Worm (Caenorhabditis elegans): ENCODE data around the gene Y49F6B.19.

The Y49F6B.19 gene

DNA sequence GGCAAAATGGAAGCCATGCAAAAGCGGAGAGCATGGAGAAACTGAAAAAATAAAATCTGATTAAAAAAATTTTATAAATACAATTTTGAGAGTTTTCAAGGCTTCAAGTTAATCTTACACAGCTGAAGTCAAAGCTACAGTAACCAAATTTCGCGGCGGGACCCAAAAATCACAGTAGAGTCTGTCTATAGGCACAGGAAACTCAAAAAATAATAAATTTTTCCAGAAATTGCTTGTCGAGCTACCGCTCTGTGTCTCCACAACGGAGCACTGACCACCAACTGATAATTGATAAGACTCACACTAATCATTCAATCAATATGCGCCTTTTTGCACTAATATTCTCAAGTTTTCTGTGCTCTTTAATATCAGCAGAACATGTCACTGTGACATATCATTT lies 38.2 kb upstream of the Y49F6B.19 start, which contains the start of gene W10G11.19:
W10G11.19 (plus strand) TSS at position 301 of the 400 bp plus-strand sequence.
- TF ChIP-seq ceh-13 (GFP tag; optimal IDR thresholded peaks at IDR 0.05) (no peak), flt-1 (GFP tag; IDR thresholded peaks at IDR 0.05) (no peak), scrt-1 (GFP tag; IDR thresholded peaks at IDR 0.05) (no peak), pes-1 (GFP tag; IDR thresholded peaks at IDR 0.05) (no peak)

DNA sequence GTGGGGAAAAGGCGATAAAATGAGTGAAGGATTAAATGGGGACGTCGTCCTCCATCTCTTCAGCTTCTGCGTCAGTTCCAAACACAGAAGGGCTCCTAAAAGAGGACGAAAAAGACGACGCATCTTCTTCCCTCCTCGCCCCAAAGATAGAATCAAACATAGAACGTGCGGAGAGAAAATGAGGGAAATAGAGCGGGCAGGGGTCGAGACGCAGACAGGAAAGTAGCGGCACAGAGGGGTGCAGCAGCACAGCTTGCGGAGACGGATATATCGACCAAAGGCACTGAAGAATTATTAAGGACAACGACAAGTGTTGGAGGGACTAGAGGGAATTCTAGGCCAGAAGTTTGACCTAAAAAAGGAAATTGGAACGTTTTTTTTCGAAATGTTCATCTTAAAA lies 35.1 kb upstream of the Y49F6B.19 start:
- peak; percentile 54 for TF ChIP-seq hmg-4 (GFP tag; optimal IDR thresholded peaks at IDR 0.05)
- TF ChIP-seq ama-1 (optimal IDR thresholded peaks at IDR 0.05), result no peak
- TF ChIP-seq hnd-1 (tag; optimal IDR thresholded peaks at IDR 0.05), result no peak
- TF ChIP-seq tbx-37 (GFP tag; conservative IDR thresholded peaks at IDR 0.05), result 0 out of 2 replicates have a peak, but pooled peaks have one; percentile 6

DNA sequence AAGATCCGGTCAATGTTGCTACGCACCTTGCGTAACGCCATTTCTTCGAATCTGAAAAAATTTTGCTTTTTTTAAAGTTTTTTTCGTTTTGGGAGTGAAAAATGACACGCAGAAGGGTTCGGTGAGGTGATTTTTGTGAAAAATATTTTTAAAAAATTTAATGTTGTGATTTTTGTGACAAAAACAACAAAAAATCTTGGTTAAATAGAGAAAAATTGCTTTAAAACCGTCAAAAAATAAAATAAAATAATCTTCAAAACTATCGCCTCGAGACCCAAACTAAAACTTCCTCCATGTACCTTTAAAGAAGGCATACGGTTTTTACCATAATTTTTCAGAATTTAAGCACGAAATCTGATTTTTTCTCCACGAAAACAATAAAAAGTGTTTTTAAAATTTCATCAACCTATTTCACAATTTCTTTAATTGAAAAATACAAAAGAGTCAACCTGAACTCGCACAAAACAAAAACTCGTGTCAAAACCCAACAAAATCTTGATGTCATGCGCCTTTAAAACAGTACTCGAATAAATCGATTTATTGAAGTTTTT lies 34.3 kb upstream of the Y49F6B.19 start, which contains the start of gene apd-3:
apd-3 (minus strand) TSS at position 51 of the 551 bp plus-strand sequence.
- no peak for TF ChIP-seq scrt-1 (GFP tag; IDR thresholded peaks at IDR 0.05)

DNA sequence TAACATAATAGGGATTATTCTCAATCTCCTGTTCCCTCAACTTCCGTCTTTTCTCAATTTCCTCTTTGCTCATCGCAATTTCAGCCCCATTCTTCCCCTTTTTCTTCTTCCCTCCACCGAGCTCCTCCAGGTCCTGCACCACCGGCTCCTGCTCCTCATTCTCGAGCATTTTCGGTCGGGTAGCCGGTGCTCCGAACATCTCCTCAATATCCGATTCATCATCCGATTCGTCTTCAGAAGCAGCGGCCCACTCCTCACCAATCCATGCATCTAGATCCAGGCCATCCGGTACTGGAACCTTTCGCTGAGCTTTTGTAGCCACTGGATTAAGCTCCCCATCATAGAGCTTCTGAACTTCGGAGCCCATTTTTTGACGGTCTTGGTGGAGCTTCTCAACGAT lies 28.0 kb upstream of the Y49F6B.19 start:
- TF ChIP-seq hmbx-1 (tag; optimal IDR thresholded peaks at IDR 0.05) (no peak), tbx-37 (GFP tag; conservative IDR thresholded peaks at IDR 0.05) (no peak), aly-1 (tag; optimal IDR thresholded peaks at IDR 0.05) (no peak), sea-1 (GFP tag; conservative IDR thresholded peaks at IDR 0.05) (no peak), F13C5.2 (tag; optimal IDR thresholded peaks at IDR 0.05) (no peak)

DNA sequence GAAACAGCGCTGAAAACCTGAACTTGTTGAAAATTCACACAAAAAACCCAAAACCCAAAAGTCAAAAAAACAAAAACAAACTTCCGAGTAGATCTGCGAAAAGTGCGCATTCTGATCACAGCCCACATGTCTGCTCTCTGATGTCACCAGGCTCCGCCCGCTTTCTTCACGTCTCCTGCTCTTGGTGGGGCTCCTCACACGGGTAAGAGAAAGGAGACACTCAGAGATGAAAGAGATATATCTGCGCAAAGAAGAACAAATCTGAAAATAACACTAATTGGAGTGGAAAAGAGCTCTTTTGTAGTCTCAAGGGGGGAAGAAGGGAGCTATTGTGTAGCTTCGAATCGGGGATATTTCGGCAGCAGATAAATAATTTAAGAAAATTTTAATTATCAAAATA lies 16.1 kb upstream of the Y49F6B.19 start, which contains the start of gene ncs-6:
ncs-6 (minus strand) TSS at position 261 of the 400 bp plus-strand sequence.
- TF ChIP-seq tbx-37 (GFP tag; conservative IDR thresholded peaks at IDR 0.05) (no peak), ceh-13 (GFP tag; optimal IDR thresholded peaks at IDR 0.05) (no peak), hmbx-1 (tag; optimal IDR thresholded peaks at IDR 0.05) (no peak), pes-1 (GFP tag; IDR thresholded peaks at IDR 0.05) (no peak), aly-1 (tag; optimal IDR thresholded peaks at IDR 0.05) (no peak), tbx-11 (GFP tag; IDR thresholded peaks at IDR 0.05) (no peak), ama-1 (optimal IDR thresholded peaks at IDR 0.05) (no peak), ceh-36 (tag; optimal IDR thresholded peaks at IDR 0.05) (no peak), ets-7 (tag; optimal IDR thresholded peaks at IDR 0.05) (no peak), flt-1 (GFP tag; IDR thresholded peaks at IDR 0.05) (no peak), hnd-1 (tag; optimal IDR thresholded peaks at IDR 0.05) (no peak), tra-4 (tag; optimal IDR thresholded peaks at IDR 0.05) (no peak), B0310.2 (tag; optimal IDR thresholded peaks at IDR 0.05) (no peak), F13C5.2 (tag; optimal IDR thresholded peaks at IDR 0.05) (no peak), sea-1 (GFP tag; conservative IDR thresholded peaks at IDR 0.05) (no peak), hmg-4 (GFP tag; optimal IDR thresholded peaks at IDR 0.05) (no peak), scrt-1 (GFP tag; IDR thresholded peaks at IDR 0.05) (no peak)

DNA sequence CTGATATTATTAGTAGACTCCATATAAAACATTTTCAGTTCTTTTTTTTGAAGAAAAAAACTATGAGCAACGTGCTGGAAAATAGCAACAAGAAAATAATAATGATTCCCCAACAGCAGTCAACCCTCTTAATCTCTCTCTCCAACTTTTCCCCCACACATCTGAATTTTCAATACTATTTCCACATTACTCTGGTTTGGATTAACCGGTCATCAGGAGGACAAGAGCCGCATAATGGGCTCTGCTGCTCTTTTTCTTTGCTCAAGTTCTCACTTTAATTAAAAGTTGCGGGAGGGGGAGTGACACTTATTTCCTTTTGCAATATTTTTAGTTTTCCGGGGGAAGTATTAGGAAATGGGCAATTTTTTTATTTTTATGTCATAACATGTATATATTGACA lies 15.3 kb upstream of the Y49F6B.19 start:
- no peak for TF ChIP-seq sea-1 (GFP tag; conservative IDR thresholded peaks at IDR 0.05)
- TF ChIP-seq ets-7 (tag; optimal IDR thresholded peaks at IDR 0.05), result no peak
- TF ChIP-seq ceh-36 (tag; optimal IDR thresholded peaks at IDR 0.05), result no peak
- TF ChIP-seq aly-1 (tag; optimal IDR thresholded peaks at IDR 0.05), result no peak
- TF ChIP-seq flt-1 (GFP tag; IDR thresholded peaks at IDR 0.05), result no peak
- no peak for TF ChIP-seq ceh-13 (GFP tag; optimal IDR thresholded peaks at IDR 0.05)
- TF ChIP-seq hmg-4 (GFP tag; optimal IDR thresholded peaks at IDR 0.05), result no peak
- TF ChIP-seq F13C5.2 (tag; optimal IDR thresholded peaks at IDR 0.05), result no peak
- no peak for TF ChIP-seq tbx-37 (GFP tag; conservative IDR thresholded peaks at IDR 0.05)
- no peak for TF ChIP-seq pes-1 (GFP tag; IDR thresholded peaks at IDR 0.05)

DNA sequence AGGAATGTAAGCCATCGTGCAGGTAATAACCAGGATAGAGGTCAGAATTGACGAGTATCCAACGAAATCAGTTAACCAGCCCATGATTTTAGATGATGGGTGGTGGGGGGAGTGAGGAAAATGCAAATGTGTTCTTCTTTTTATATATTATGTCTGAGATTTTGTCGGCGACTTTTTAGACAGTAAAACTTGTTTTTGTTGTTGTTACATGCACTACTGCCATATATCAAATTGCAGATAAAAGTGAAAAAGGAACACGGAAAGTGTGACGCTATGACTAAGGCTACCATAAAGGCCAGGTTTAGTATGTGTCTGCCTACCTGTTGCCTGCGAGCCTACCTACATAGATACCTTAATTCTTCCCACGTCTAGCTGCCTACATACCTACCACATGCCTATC lies 12.0 kb upstream of the Y49F6B.19 start, which contains the start of gene col-72:
col-72 (minus strand) TSS at position 101 of the 400 bp plus-strand sequence.
- no peak for TF ChIP-seq ama-1 (optimal IDR thresholded peaks at IDR 0.05)
- no peak for TF ChIP-seq B0310.2 (tag; optimal IDR thresholded peaks at IDR 0.05)
- no peak for TF ChIP-seq pes-1 (GFP tag; IDR thresholded peaks at IDR 0.05)
- no peak for TF ChIP-seq ets-7 (tag; optimal IDR thresholded peaks at IDR 0.05)
- TF ChIP-seq tbx-37 (GFP tag; conservative IDR thresholded peaks at IDR 0.05), result no peak
- TF ChIP-seq scrt-1 (GFP tag; IDR thresholded peaks at IDR 0.05), result no peak
- TF ChIP-seq ceh-13 (GFP tag; optimal IDR thresholded peaks at IDR 0.05), result no peak
- TF ChIP-seq aly-1 (tag; optimal IDR thresholded peaks at IDR 0.05), result no peak
- TF ChIP-seq tbx-11 (GFP tag; IDR thresholded peaks at IDR 0.05), result no peak
- no peak for TF ChIP-seq F13C5.2 (tag; optimal IDR thresholded peaks at IDR 0.05)
- TF ChIP-seq hmbx-1 (tag; optimal IDR thresholded peaks at IDR 0.05), result no peak
- no peak for TF ChIP-seq flt-1 (GFP tag; IDR thresholded peaks at IDR 0.05)
- TF ChIP-seq ceh-36 (tag; optimal IDR thresholded peaks at IDR 0.05), result no peak

DNA sequence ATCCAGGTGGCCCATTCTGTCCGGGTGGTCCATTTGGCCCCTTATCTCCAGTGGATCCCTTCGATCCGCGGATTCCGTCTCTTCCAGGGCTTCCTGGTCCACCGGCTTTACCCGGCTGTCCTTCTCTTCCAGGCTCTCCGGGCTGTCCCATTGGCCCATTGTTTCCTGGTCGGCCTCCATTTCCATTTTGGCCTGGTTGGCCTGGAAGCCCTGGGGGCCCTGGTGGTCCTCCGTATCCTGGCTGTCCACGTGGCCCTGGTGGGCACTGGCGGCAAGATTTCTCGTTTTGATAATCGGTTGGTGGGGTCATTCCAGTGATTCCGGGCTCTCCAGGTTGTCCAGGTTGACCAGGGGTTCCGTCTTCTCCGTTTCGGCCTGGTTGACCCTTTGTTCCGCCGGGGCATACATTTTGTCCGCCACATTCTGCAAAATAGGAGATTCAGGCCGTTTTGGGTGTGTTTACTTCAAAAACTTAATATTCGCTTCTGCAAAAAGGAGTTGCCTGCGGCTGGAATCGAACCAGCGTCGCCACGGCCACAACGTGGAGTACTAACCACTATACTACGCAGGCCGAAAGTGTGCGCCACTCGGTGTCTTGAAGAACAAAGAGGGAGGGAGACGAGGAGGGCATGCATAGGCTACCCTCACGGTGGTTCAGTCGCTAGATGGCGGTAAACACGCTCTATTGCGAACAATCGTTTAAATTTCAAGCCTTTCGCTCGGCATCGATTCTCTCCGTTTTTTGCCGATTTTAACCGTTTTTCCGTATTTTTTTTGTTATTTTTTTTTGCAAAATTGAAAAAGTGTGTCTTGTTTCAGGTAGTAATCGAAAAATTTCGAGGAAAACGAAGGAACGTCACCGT lies 9.1 kb upstream of the Y49F6B.19 start, which contains the start of gene W09G10.9:
W09G10.9 (plus strand) TSS at position 813 of the 863 bp plus-strand sequence.
- TF ChIP-seq F13C5.2 (tag; optimal IDR thresholded peaks at IDR 0.05), result peak; percentile 59
- TF ChIP-seq hnd-1 (tag; optimal IDR thresholded peaks at IDR 0.05), result peak; percentile 72
- peak; percentile 30 for TF ChIP-seq tra-4 (tag; optimal IDR thresholded peaks at IDR 0.05)
- TF ChIP-seq pes-1 (GFP tag; IDR thresholded peaks at IDR 0.05), result peak; percentile 95
- no peak for TF ChIP-seq ama-1 (optimal IDR thresholded peaks at IDR 0.05)
- TF ChIP-seq aly-1 (tag; optimal IDR thresholded peaks at IDR 0.05), result peak; percentile 75
- TF ChIP-seq hmbx-1 (tag; optimal IDR thresholded peaks at IDR 0.05), result peak; percentile 57
- TF ChIP-seq ceh-13 (GFP tag; optimal IDR thresholded peaks at IDR 0.05), result peak; percentile 70
- TF ChIP-seq scrt-1 (GFP tag; IDR thresholded peaks at IDR 0.05), result peak; percentile 96
- peak; percentile 93 for TF ChIP-seq tbx-37 (GFP tag; conservative IDR thresholded peaks at IDR 0.05)
- peak; percentile 83 for TF ChIP-seq ceh-36 (tag; optimal IDR thresholded peaks at IDR 0.05)
- TF ChIP-seq tbx-11 (GFP tag; IDR thresholded peaks at IDR 0.05), result peak; percentile 92
- peak; percentile 58 for TF ChIP-seq ets-7 (tag; optimal IDR thresholded peaks at IDR 0.05)
- TF ChIP-seq flt-1 (GFP tag; IDR thresholded peaks at IDR 0.05), result peak; percentile 91
- TF ChIP-seq sea-1 (GFP tag; conservative IDR thresholded peaks at IDR 0.05), result peak; percentile 91
- TF ChIP-seq hmg-4 (GFP tag; optimal IDR thresholded peaks at IDR 0.05), result peak; percentile 82
- peak; percentile 28 for TF ChIP-seq B0310.2 (tag; optimal IDR thresholded peaks at IDR 0.05)
